Worm (Caenorhabditis elegans): Measurements from ENCODE around the gene D1005.4.
A peak's percentile ranks its signal among the peaks of the same experiment; 100 is the strongest.

Gene D1005.4

DNA sequence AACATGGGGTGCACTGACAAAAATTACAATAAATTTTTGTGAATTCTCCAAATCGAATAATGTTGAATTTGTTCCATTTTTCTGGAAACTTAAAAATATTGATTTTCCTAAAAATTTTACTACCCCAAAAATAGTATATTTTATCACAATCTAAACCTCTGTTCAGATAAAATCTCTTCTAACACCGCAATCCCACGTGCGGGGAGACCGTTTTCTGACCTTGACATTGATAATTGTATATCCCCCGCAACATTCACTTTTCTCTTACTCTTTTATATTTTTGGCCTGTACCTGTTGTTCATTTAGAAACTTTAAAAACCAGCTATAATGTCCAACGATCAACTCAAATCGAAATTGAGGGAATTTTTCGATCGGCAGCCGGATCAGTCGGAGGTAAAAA is 26.8 kb downstream of the D1005.4 start, which contains the start of gene D1005.2:
Gene D1005.2 (plus strand): TSS at position 230 of the 400 bp plus-strand sequence.
- TF ChIP-seq ztf-11 (tag; optimal IDR thresholded peaks at IDR 0.05) (no peak), flh-1 (GFP tag; optimal IDR thresholded peaks at IDR 0.05) (no peak), unc-39 (tag; optimal IDR thresholded peaks at IDR 0.05) (no peak), elt-1 (tag; optimal IDR thresholded peaks at IDR 0.05; ENCODE audit: borderline replicate concordance, insufficient read depth) (no peak), nhr-2 (tag; optimal IDR thresholded peaks at IDR 0.05) (no peak), M03D4.4 (tag; optimal IDR thresholded peaks at IDR 0.05) (no peak), sptf-1 (tag; optimal IDR thresholded peaks at IDR 0.05) (no peak), ces-1 (GFP tag; optimal IDR thresholded peaks at IDR 0.05) (no peak), snpc-4 (tag; optimal IDR thresholded peaks at IDR 0.05) (no peak), unc-62 (GFP tag; optimal IDR thresholded peaks at IDR 0.05) (no peak), lin-32 (GFP tag; optimal IDR thresholded peaks at IDR 0.05) (no peak), elt-3 (tag; optimal IDR thresholded peaks at IDR 0.05) (no peak), cnd-1 (tag; optimal IDR thresholded peaks at IDR 0.05) (no peak), nhr-237 (tag; optimal IDR thresholded peaks at IDR 0.05) (no peak), nhr-28 (tag; optimal IDR thresholded peaks at IDR 0.05) (no peak), zip-8 (tag; optimal IDR thresholded peaks at IDR 0.05) (no peak), lsy-2 (tag; optimal IDR thresholded peaks at IDR 0.05) (no peak), mls-2 (tag; optimal IDR thresholded peaks at IDR 0.05) (no peak), pha-4 (tag; optimal IDR thresholded peaks at IDR 0.05) (no peak), lin-13 (tag; optimal IDR thresholded peaks at IDR 0.05) (no peak)

DNA sequence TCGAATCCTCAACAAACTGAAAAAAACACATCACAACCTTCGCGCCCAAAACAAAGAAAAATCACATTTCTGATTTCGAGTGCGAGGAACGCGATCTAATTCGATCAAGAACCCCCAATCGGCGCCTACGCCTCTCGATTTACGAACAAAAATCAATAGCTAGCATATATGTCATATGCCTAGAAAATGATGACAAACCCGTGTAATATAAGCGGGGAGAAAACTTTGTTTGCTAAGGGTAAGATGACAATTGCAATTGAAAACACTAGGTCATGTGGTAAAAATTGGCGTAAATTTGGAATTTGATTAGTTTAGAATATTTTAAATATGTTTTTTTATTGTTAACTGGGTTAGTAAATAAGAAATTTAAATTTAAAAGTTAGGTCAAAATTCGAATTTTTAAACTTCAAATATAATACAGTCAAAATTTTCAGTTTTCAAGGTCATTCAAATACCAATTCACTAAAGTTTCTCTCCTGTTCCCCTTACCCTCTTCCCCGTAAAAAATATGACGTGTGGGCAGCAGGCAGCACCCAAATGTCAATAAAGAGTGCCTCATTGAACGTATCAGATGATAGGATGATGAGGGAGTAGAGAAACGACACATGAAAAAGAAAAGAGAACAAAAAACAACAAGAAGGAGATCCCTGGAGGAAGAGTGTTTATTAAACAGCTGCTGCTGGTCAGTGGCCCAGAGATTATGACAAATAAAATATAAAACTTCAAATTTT is 29.1 kb downstream of the D1005.4 start:
- TF ChIP-seq ceh-83 (GFP tag; optimal IDR thresholded peaks at IDR 0.05) (no peak), nhr-28 (tag; optimal IDR thresholded peaks at IDR 0.05) (no peak), hlh-1 (tag; optimal IDR thresholded peaks at IDR 0.05) (peak; percentile 67), unc-62 (GFP tag; optimal IDR thresholded peaks at IDR 0.05) (peak; percentile 54), pha-4 (tag; optimal IDR thresholded peaks at IDR 0.05) (peak; percentile 60), unc-120 (tag; optimal IDR thresholded peaks at IDR 0.05; ENCODE audit: poor library complexity, severe bottlenecking) (peak; percentile 39), mab-5 (tag; optimal IDR thresholded peaks at IDR 0.05) (no peak)

DNA sequence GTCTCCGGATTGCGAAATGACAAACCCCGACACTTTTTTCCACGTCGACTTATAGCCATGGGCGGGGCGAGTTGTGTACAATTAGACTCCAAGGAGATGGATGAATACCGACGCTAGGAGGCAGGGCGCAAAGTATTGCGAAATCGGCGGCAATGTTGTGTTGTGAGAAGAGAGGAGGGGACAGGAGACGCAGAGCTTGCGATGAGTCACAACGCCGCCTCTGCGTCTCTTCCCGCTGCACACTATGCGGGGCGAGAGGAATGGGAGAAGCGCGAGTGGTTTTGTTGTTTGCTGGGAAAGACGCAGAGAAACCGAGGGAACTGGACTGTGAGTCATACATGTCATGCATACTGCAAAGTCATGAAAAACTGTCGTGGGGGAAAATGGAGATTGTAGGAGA is 31.2 kb downstream of the D1005.4 start:
- TF ChIP-seq unc-62 (GFP tag; optimal IDR thresholded peaks at IDR 0.05) (peak; percentile 79), mep-1 (tag; optimal IDR thresholded peaks at IDR 0.05) (peak; percentile 30), unc-39 (tag; optimal IDR thresholded peaks at IDR 0.05) (no peak), ces-1 (GFP tag; optimal IDR thresholded peaks at IDR 0.05) (peak; percentile 52), nhr-76 (tag; optimal IDR thresholded peaks at IDR 0.05) (no peak), ceh-39 (tag; optimal IDR thresholded peaks at IDR 0.05) (no peak), unc-120 (tag; optimal IDR thresholded peaks at IDR 0.05; ENCODE audit: poor library complexity, severe bottlenecking) (peak; percentile 31), elt-1 (tag; optimal IDR thresholded peaks at IDR 0.05; ENCODE audit: borderline replicate concordance, insufficient read depth) (no peak), blmp-1 (tag; optimal IDR thresholded peaks at IDR 0.05) (no peak), M03D4.4 (tag; optimal IDR thresholded peaks at IDR 0.05) (peak; percentile 66), sptf-1 (tag; optimal IDR thresholded peaks at IDR 0.05) (peak; percentile 51), drap-1 (GFP tag; optimal IDR thresholded peaks at IDR 0.05) (peak; percentile 69), lsy-2 (tag; optimal IDR thresholded peaks at IDR 0.05) (peak; percentile 56), ham-2 (GFP tag; optimal IDR thresholded peaks at IDR 0.05) (peak; percentile 81), tbx-8 (GFP tag; optimal IDR thresholded peaks at IDR 0.05) (no peak), bed-3 (GFP tag; optimal IDR thresholded peaks at IDR 0.05) (no peak), sem-2 (GFP tag; optimal IDR thresholded peaks at IDR 0.05) (no peak), elt-3 (tag; optimal IDR thresholded peaks at IDR 0.05) (peak; percentile 79), ceh-83 (GFP tag; optimal IDR thresholded peaks at IDR 0.05) (no peak), nhr-12 (tag; optimal IDR thresholded peaks at IDR 0.05) (no peak), snpc-4 (tag; optimal IDR thresholded peaks at IDR 0.05) (no peak), nhr-28 (tag; optimal IDR thresholded peaks at IDR 0.05) (no peak), pha-4 (tag; optimal IDR thresholded peaks at IDR 0.05) (peak; percentile 79), ztf-11 (tag; optimal IDR thresholded peaks at IDR 0.05) (peak; percentile 24), nhr-2 (tag; optimal IDR thresholded peaks at IDR 0.05) (no peak), mab-5 (tag; optimal IDR thresholded peaks at IDR 0.05) (no peak), hlh-1 (tag; optimal IDR thresholded peaks at IDR 0.05) (peak; percentile 58), nhr-237 (tag; optimal IDR thresholded peaks at IDR 0.05) (peak; percentile 84), lin-13 (tag; optimal IDR thresholded peaks at IDR 0.05) (no peak), zip-8 (tag; optimal IDR thresholded peaks at IDR 0.05) (no peak), cnd-1 (tag; optimal IDR thresholded peaks at IDR 0.05) (no peak), mls-2 (tag; optimal IDR thresholded peaks at IDR 0.05) (peak; percentile 40), lin-32 (GFP tag; optimal IDR thresholded peaks at IDR 0.05) (no peak), ceh-43 (GFP tag; optimal IDR thresholded peaks at IDR 0.05) (no peak), flh-1 (GFP tag; optimal IDR thresholded peaks at IDR 0.05) (no peak)

All from whole organism, mixed stage, embryonic.